Worm (Caenorhabditis elegans): ENCODE measurements around the gene F53H1.4.

DNA sequence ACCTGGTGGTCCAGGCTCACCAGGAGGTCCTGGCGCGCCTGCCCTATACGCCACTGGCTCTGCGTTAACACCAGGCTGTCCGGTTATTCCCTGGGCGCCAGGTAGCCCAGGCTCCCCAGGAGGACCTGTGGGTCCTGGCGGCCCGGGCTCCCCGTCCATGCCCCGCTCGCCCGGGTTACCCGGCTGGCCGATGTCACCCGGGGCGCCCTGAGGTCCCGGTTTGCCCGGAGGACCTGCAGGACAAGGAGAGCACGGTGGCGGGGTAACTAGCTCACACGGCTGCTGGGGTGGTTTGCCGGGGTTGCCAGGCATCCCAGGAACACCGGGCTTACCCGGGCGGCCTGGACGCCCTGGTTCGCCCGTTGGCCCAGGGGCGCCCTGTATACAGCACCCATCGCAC, 48.1 kb downstream of the F53H1.4 start:
- no peak for TF ChIP-seq fax-1 (tag; optimal IDR thresholded peaks at IDR 0.05)
- TF ChIP-seq syd-9 (tag; optimal IDR thresholded peaks at IDR 0.05) = peak; percentile 4
- no peak for TF ChIP-seq rnt-1 (tag; optimal IDR thresholded peaks at IDR 0.05)
- no peak for TF ChIP-seq ceh-45 (GFP tag; IDR thresholded peaks at IDR 0.05)
- no peak for TF ChIP-seq pag-3 (tag; optimal IDR thresholded peaks at IDR 0.05; ENCODE audit: borderline replicate concordance)
- no peak for TF ChIP-seq ceh-19 (GFP tag; optimal IDR thresholded peaks at IDR 0.05)
- TF ChIP-seq ama-1 (optimal IDR thresholded peaks at IDR 0.05) = no peak
- no peak for TF ChIP-seq unc-86 (tag; optimal IDR thresholded peaks at IDR 0.05)
- no peak for TF ChIP-seq lin-11 (tag; optimal IDR thresholded peaks at IDR 0.05)
- peak; percentile 33 for TF ChIP-seq elt-4 (tag; optimal IDR thresholded peaks at IDR 0.05)
- no peak for TF ChIP-seq tbx-2 (tag; optimal IDR thresholded peaks at IDR 0.05)

Data from whole organism, late embryonic.